Fruit fly (Drosophila melanogaster) whole organism, embryonic: ENCODE measurements around the gene ps.

ENCODE experiments used
- CG10321 ChIP-seq: fragments of 200-800 bp; sonication (Bioruptor generic); IDR thresholded peaks from 2 replicates; pipeline ENCODE4 v1.3.6; 2022; ENCODE audit warnings: missing biosample characterization, missing genetic modification characterization
- CG12391 ChIP-seq: fragments of 200-800 bp; sonication (Bioruptor generic); optimal IDR thresholded peaks from 3 replicates; lab custom pipeline; 2018; ENCODE audit warnings: missing biosample characterization, mild to moderate bottlenecking, missing genetic modification characterization, moderate library complexity
- CG13296 ChIP-seq: fragments of 200-800 bp; sonication (Bioruptor generic); optimal IDR thresholded peaks from 3 replicates; lab custom pipeline; 2018; ENCODE audit warnings: missing biosample characterization, mild to moderate bottlenecking, missing genetic modification characterization
- CG1603 ChIP-seq: fragments of 200-800 bp; sonication (Bioruptor generic); optimal IDR thresholded peaks from 2 replicates; lab custom pipeline; 2019; ENCODE audit warnings: missing biosample characterization, mild to moderate bottlenecking, missing genetic modification characterization, moderate library complexity
- CG17829 ChIP-seq: fragments of 200-800 bp; optimal IDR thresholded peaks from 2 replicates; lab custom pipeline; 2019; ENCODE audit warnings: missing biosample characterization, mild to moderate bottlenecking, missing genetic modification characterization, moderate library complexity
- CG18476 ChIP-seq: fragments of 200-800 bp; sonication (Bioruptor generic); optimal IDR thresholded peaks from 2 replicates; lab custom pipeline; 2016; ENCODE audit warnings: missing biosample characterization, mild to moderate bottlenecking, missing genetic modification characterization
- CG30020 ChIP-seq: fragments of 200-800 bp; optimal IDR thresholded peaks from 2 replicates; lab custom pipeline; 2019; ENCODE audit warnings: missing biosample characterization, mild to moderate bottlenecking, missing genetic modification characterization, moderate library complexity
- CG30403 ChIP-seq: fragments of 200-800 bp; sonication (Bioruptor generic); optimal IDR thresholded peaks from 3 replicates; lab custom pipeline; 2016; ENCODE audit warnings: missing biosample characterization, missing genetic modification characterization
- CG34224 ChIP-seq: fragments of 200-800 bp; sonication (Bioruptor generic); IDR thresholded peaks from 3 replicates; pipeline ENCODE4 v1.3.6; 2022; ENCODE audit warnings: missing biosample characterization, missing genetic modification characterization; ENCODE audit not compliant: partially characterized antibody
- CG6813 ChIP-seq: fragments of 200-800 bp; sonication (Bioruptor generic); optimal IDR thresholded peaks from 2 replicates; lab custom pipeline; 2017; ENCODE audit warnings: missing biosample characterization, missing genetic modification characterization, mild to moderate bottlenecking, moderate library complexity, missing genetic modification reagents
- CG6854 ChIP-seq: fragments of 200-800 bp; sonication (Bioruptor generic); optimal IDR thresholded peaks from 3 replicates; lab custom pipeline; 2017; ENCODE audit warnings: missing biosample characterization, mild to moderate bottlenecking, missing genetic modification characterization
- CG9437 ChIP-seq: fragments of 200-800 bp; sonication (Bioruptor generic); optimal IDR thresholded peaks from 2 replicates; lab custom pipeline; 2018; ENCODE audit warnings: missing biosample characterization, mild to moderate bottlenecking, missing genetic modification characterization
- Chrac-16 ChIP-seq: fragments of 200-800 bp; sonication (Bioruptor generic); optimal IDR thresholded peaks from 3 replicates; lab custom pipeline; 2016; ENCODE audit warnings: missing biosample characterization, missing genetic modification characterization
- Dek ChIP-seq: fragments of 200-800 bp; sonication (Bioruptor generic); optimal IDR thresholded peaks from 3 replicates; lab custom pipeline; 2019; ENCODE audit warnings: missing biosample characterization, mild to moderate bottlenecking, missing genetic modification characterization, moderate library complexity
- Dip2 ChIP-seq: fragments of 200-800 bp; sonication (Bioruptor generic); IDR thresholded peaks from 2 replicates; pipeline ENCODE4 v1.3.6; 2022; ENCODE audit warnings: missing biosample characterization, missing genetic modification characterization
- Dp ChIP-seq: fragments of 200-800 bp; sonication (Bioruptor generic); optimal IDR thresholded peaks from 2 replicates; lab custom pipeline; 2018; ENCODE audit warnings: missing biosample characterization, mild to moderate bottlenecking, missing genetic modification characterization, moderate library complexity
- Dref ChIP-seq: fragments of 200-800 bp; sonication (Bioruptor generic); IDR thresholded peaks from 2 replicates; pipeline ENCODE4 v1.3.6; 2022; ENCODE audit warnings: missing biosample characterization, missing genetic modification characterization
- Ets97D ChIP-seq: fragments of 200-800 bp; sonication (Bioruptor generic); optimal IDR thresholded peaks from 3 replicates; lab custom pipeline; 2016; ENCODE audit warnings: missing biosample characterization, missing genetic modification characterization
- Gug ChIP-seq: fragments of 200-800 bp; sonication (Bioruptor generic); IDR thresholded peaks from 4 replicates; pipeline ENCODE4 v1.3.6; 2022; ENCODE audit warnings: missing biosample characterization, missing genetic modification characterization
- H2.0 ChIP-seq: fragments of 200-800 bp; sonication (Bioruptor generic); IDR thresholded peaks from 2 replicates; pipeline ENCODE4 v1.3.6; 2022; ENCODE audit warnings: missing biosample characterization, missing genetic modification characterization
- Hey ChIP-seq: fragments of 200-800 bp; sonication (Bioruptor generic); optimal IDR thresholded peaks from 3 replicates; lab custom pipeline; 2018; ENCODE audit warnings: missing biosample characterization, mild to moderate bottlenecking, missing genetic modification characterization
- Hr39 ChIP-seq: fragments of >200 bp; optimal IDR thresholded peaks from 2 replicates; lab custom pipeline; 2017
- Hr78 ChIP-seq, 2 experiments: fragments of 200-800 bp in 1 of 2; fragments of >200 bp in 1 of 2; sonication (Bioruptor generic) in 1 of 2; optimal IDR thresholded peaks; 2 replicates each; lab custom pipeline; 2017 to 2019; ENCODE audit warnings: missing biosample characterization in 2 of 2, missing genetic modification characterization in 2 of 2, mild to moderate bottlenecking in 1 of 2, moderate library complexity in 1 of 2
- NFAT ChIP-seq: fragments of 200-800 bp; sonication (Bioruptor generic); IDR thresholded peaks from 2 replicates; pipeline ENCODE4 v1.3.6; 2022; ENCODE audit warnings: missing biosample characterization, missing genetic modification characterization
- Xrp1 ChIP-seq: fragments of 200-800 bp; sonication (Bioruptor generic); IDR thresholded peaks from 2 replicates; pipeline ENCODE4 v1.3.6; 2022; ENCODE audit warnings: missing biosample characterization, missing genetic modification characterization
- amos ChIP-seq: fragments of 200-800 bp; sonication (Bioruptor generic); IDR thresholded peaks from 2 replicates; pipeline ENCODE4 v1.3.6; 2022; ENCODE audit warnings: missing biosample characterization, missing genetic modification characterization; ENCODE audit not compliant: partially characterized antibody
- bowl ChIP-seq: fragments of 200-800 bp; sonication (Bioruptor generic); IDR thresholded peaks from 2 replicates; pipeline ENCODE4 v1.3.6; 2022; ENCODE audit warnings: missing biosample characterization, missing genetic modification characterization
- btn ChIP-seq: fragments of 200-800 bp; sonication (Bioruptor generic); optimal IDR thresholded peaks from 2 replicates; lab custom pipeline; 2016; ENCODE audit warnings: missing biosample characterization, missing genetic modification characterization
- chm ChIP-seq: fragments of 200-800 bp; sonication (Bioruptor generic); IDR thresholded peaks from 2 replicates; pipeline ENCODE4 v1.3.6; 2022; ENCODE audit warnings: missing biosample characterization, missing genetic modification characterization
- dmrt11E ChIP-seq: fragments of 200-800 bp; sonication (Bioruptor generic); optimal IDR thresholded peaks from 3 replicates; lab custom pipeline; 2018; ENCODE audit warnings: missing biosample characterization, mild to moderate bottlenecking, missing genetic modification characterization, moderate library complexity
- ems ChIP-seq: fragments of 200-800 bp; sonication (Bioruptor generic); optimal IDR thresholded peaks from 3 replicates; lab custom pipeline; 2016; ENCODE audit warnings: missing biosample characterization, missing genetic modification characterization
- fd102C ChIP-seq: fragments of 200-800 bp; sonication (Bioruptor generic); optimal IDR thresholded peaks from 2 replicates; lab custom pipeline; 2018; ENCODE audit warnings: missing biosample characterization, mild to moderate bottlenecking, missing genetic modification characterization, moderate library complexity
- grau ChIP-seq: fragments of 200-800 bp; optimal IDR thresholded peaks from 3 replicates; lab custom pipeline; 2019; ENCODE audit warnings: missing biosample characterization, mild to moderate bottlenecking, missing genetic modification characterization, moderate library complexity
- jigr1 ChIP-seq: fragments of 200-800 bp; sonication (Bioruptor generic); IDR thresholded peaks from 3 replicates; pipeline ENCODE4 v1.3.6; 2022; ENCODE audit warnings: missing biosample characterization, missing genetic modification characterization
- jing ChIP-seq: fragments of 200-800 bp; sonication (Bioruptor generic); optimal IDR thresholded peaks from 2 replicates; lab custom pipeline; 2018; ENCODE audit warnings: missing biosample characterization, mild to moderate bottlenecking, missing genetic modification characterization
- klu ChIP-seq: fragments of 200-800 bp; sonication (Bioruptor generic); IDR thresholded peaks from 2 replicates; pipeline ENCODE4 v1.3.6; 2022; ENCODE audit warnings: missing biosample characterization, missing genetic modification characterization
- knrl ChIP-seq: fragments of 200-800 bp; sonication (Bioruptor generic); IDR thresholded peaks from 3 replicates; pipeline ENCODE4 v1.3.6; 2022; ENCODE audit warnings: missing biosample characterization, missing genetic modification characterization; ENCODE audit not compliant: partially characterized antibody
- lola ChIP-seq, 3 experiments: fragments of >200 bp in 2 of 3; fragments of 200-800 bp in 1 of 3; sonication (Bioruptor generic) in 1 of 3; optimal IDR thresholded peaks; 2 replicates each; lab custom pipeline; 2017 to 2019; ENCODE audit warnings: missing biosample characterization in 3 of 3, missing genetic modification characterization in 3 of 3, mild to moderate bottlenecking in 1 of 3, moderate library complexity in 1 of 3
- oc ChIP-seq: fragments of 200-800 bp; sonication (Bioruptor generic); optimal IDR thresholded peaks from 2 replicates; lab custom pipeline; 2018; ENCODE audit warnings: missing biosample characterization, mild to moderate bottlenecking, missing genetic modification characterization, moderate library complexity
- peb ChIP-seq: fragments of 200-800 bp; sonication (Bioruptor generic); IDR thresholded peaks from 2 replicates; pipeline ENCODE4 v1.3.6; 2022; ENCODE audit warnings: missing biosample characterization, missing genetic modification characterization
- pros ChIP-seq: fragments of 200-800 bp; sonication (Bioruptor generic); optimal IDR thresholded peaks from 3 replicates; lab custom pipeline; 2019; ENCODE audit warnings: missing biosample characterization, mild to moderate bottlenecking, missing genetic modification characterization, moderate library complexity
- repo ChIP-seq: fragments of 200-800 bp; sonication (Bioruptor generic); optimal IDR thresholded peaks from 2 replicates; lab custom pipeline; 2016; ENCODE audit warnings: missing biosample characterization, missing genetic modification characterization
- rib ChIP-seq: fragments of 200-800 bp; sonication (Bioruptor generic); IDR thresholded peaks from 2 replicates; pipeline ENCODE4 v1.3.6; 2022; ENCODE audit warnings: missing biosample characterization, missing genetic modification characterization
- sc ChIP-seq, 3 experiments: fragments of >200 bp in 2 of 3; fragments of 200-800 bp in 1 of 3; sonication (Bioruptor generic) in 1 of 3; optimal IDR thresholded peaks; 2 replicates in 2 of 3; 3 replicates in 1 of 3; lab custom pipeline; 2017; ENCODE audit warnings: mild to moderate bottlenecking in 1 of 3, missing biosample characterization in 1 of 3, missing genetic modification characterization in 1 of 3, missing genetic modification reagents in 1 of 3
- sug ChIP-seq: fragments of 200-800 bp; optimal IDR thresholded peaks from 2 replicates; lab custom pipeline; 2019; ENCODE audit warnings: missing biosample characterization, mild to moderate bottlenecking, missing genetic modification characterization, moderate library complexity
- tna ChIP-seq: fragments of 200-800 bp; sonication (Bioruptor generic); IDR thresholded peaks from 2 replicates; pipeline ENCODE4 v1.3.6; 2022; ENCODE audit warnings: missing biosample characterization, missing genetic modification characterization; ENCODE audit not compliant: partially characterized antibody
- zf30C ChIP-seq: fragments of 200-800 bp; sonication (Bioruptor generic); optimal IDR thresholded peaks from 3 replicates; lab custom pipeline; 2018; ENCODE audit warnings: missing biosample characterization, mild to moderate bottlenecking, missing genetic modification characterization

The ps gene

dm6 chr3R:9434543-9435407 is 17.0 kb downstream of the ps start (continued):
- TF ChIP-seq CG1603 (tag; lab: Kevin White, UChicago) = no peak
- TF ChIP-seq Gug (GFP tag; lab: Robert Waterston, UW) = peak; percentile 64; the same call in 3 of the 4 replicates
- TF ChIP-seq btn = peak; percentile 45
- TF ChIP-seq bowl (GFP tag; lab: Robert Waterston, UW) = peak; percentile 73; the same call in 1 of the 2 replicates
- TF ChIP-seq Dp (GFP tag; lab: Kevin White, UChicago) = no peak
- peak; percentile 60; the same call in 1 of the 2 replicates for TF ChIP-seq rib (GFP tag; lab: Robert Waterston, UW)
- no peak for TF ChIP-seq jing (GFP tag; lab: Kevin White, UChicago)
- TF ChIP-seq CG9437 (GFP tag; lab: Kevin White, UChicago) = peak; percentile 72
- TF ChIP-seq CG30403 (GFP tag; lab: Kevin White, UChicago) = peak; percentile 91
- TF ChIP-seq CG13296 (GFP tag; lab: Kevin White, UChicago) = peak; percentile 88
- no peak for TF ChIP-seq fd102C
- peak; percentile 75 for TF ChIP-seq NFAT (GFP tag; lab: Robert Waterston, UW)
- TF ChIP-seq H2.0 = peak; percentile 91
- TF ChIP-seq CG17829 = peak; percentile 83
- peak; percentile 59 for TF ChIP-seq dmrt11E (tag; lab: Kevin White, UChicago)
- TF ChIP-seq Hr78 (GFP tag; optimal IDR thresholded peaks at IDR 0.05; lab: Kevin White, UChicago) = peak in 1 of 2 experiments; percentile 67
- TF ChIP-seq CG18476 (GFP tag; lab: Kevin White, UChicago) = peak; percentile 83
- TF ChIP-seq grau = peak; percentile 87
- TF ChIP-seq peb = peak; percentile 69
- TF ChIP-seq Dek (tag; lab: Kevin White, UChicago) = peak; percentile 87
- TF ChIP-seq Chrac-16 (GFP tag; lab: Kevin White, UChicago) = peak; percentile 71
- no peak for TF ChIP-seq tna (GFP tag; lab: Robert Waterston, UW)
- peak; percentile 61 for TF ChIP-seq Ets97D
- peak; percentile 53 for TF ChIP-seq CG6813 (GFP tag; lab: Kevin White, UChicago)
- peak; percentile 65; the same call in 1 of the 2 replicates for TF ChIP-seq chm (GFP tag; lab: Robert Waterston, UW)
- TF ChIP-seq klu (GFP tag; lab: Robert Waterston, UW) = peak; percentile 75
- TF ChIP-seq lola (GFP tag; optimal IDR thresholded peaks at IDR 0.05; lab: Kevin White, UChicago) = peak in 1 of 3 experiments; percentile 52
- no peak for TF ChIP-seq Hr39
- TF ChIP-seq Dref (GFP tag; lab: Robert Waterston, UW) = no peak
- no peak for TF ChIP-seq sc (optimal IDR thresholded peaks at IDR 0.05; lab: Kevin White, UChicago)
- peak; percentile 47 for TF ChIP-seq sc (GFP tag; optimal IDR thresholded peaks at IDR 0.05; lab: Kevin White, UChicago)
- peak; percentile 65; the same call in 1 of the 2 replicates for TF ChIP-seq CG10321 (GFP tag; lab: Robert Waterston, UW)
- TF ChIP-seq Xrp1 (GFP tag; lab: Robert Waterston, UW) = peak; percentile 87
- peak; percentile 91 for TF ChIP-seq CG12391 (tag; lab: Kevin White, UChicago)
- no peak for TF ChIP-seq Hey (tag; lab: Kevin White, UChicago)
- peak; percentile 36 for TF ChIP-seq zf30C (GFP tag; lab: Kevin White, UChicago)
- TF ChIP-seq Dip2 = no peak
- TF ChIP-seq CG6854 (GFP tag; lab: Kevin White, UChicago) = peak; percentile 88
- TF ChIP-seq sug = peak; percentile 66
- TF ChIP-seq oc (tag; lab: Kevin White, UChicago) = peak; percentile 69
- TF ChIP-seq amos (GFP tag; lab: Robert Waterston, UW) = no peak
- no peak for TF ChIP-seq CG30020 (tag; lab: Kevin White, UChicago)
- TF ChIP-seq jigr1 (GFP tag; lab: Robert Waterston, UW) = peak; percentile 53; the same call in 1 of the 3 replicates
- no peak for TF ChIP-seq ems (GFP tag; lab: Kevin White, UChicago)
- TF ChIP-seq pros = no peak
- no peak for TF ChIP-seq CG34224
- TF ChIP-seq knrl (GFP tag; lab: Robert Waterston, UW) = no peak
- peak; percentile 50 for TF ChIP-seq repo
